Worm (Caenorhabditis elegans): ENCODE data around the gene idpb-3.

Gene idpb-3

ce11 chrII:5105020-5105419 lies 3.4 kb upstream of the idpb-3 start:
- TF ChIP-seq ztf-3 (GFP tag; optimal IDR thresholded peaks at IDR 0.05) (no peak), snpc-4 (GFP tag; optimal IDR thresholded peaks at IDR 0.05) (peak; percentile 80), snpc-4 (tag; optimal IDR thresholded peaks at IDR 0.05) (peak; percentile 26 to 87 (median 74)), lag-1 (GFP tag; IDR thresholded peaks at IDR 0.05) (no peak), K12H6.12 (tag; optimal IDR thresholded peaks at IDR 0.05) (peak; percentile 64), aptf-2 (GFP tag; conservative IDR thresholded peaks at IDR 0.05) (0 out of 2 replicates have a peak, but pooled peaks have one; percentile 56), sdz-38 (tag; optimal IDR thresholded peaks at IDR 0.05) (no peak), ceh-27 (GFP tag; optimal IDR thresholded peaks at IDR 0.05) (peak; percentile 91), F39B2.1 (GFP tag; IDR thresholded peaks at IDR 0.05) (no peak), ceh-79 (tag; optimal IDR thresholded peaks at IDR 0.05) (peak; percentile 70), repo-1 (tag; optimal IDR thresholded peaks at IDR 0.05) (peak; percentile 79), F57C9.4 (tag; optimal IDR thresholded peaks at IDR 0.05) (peak; percentile 82), nhr-179 (tag; optimal IDR thresholded peaks at IDR 0.05) (peak; percentile 75), nhr-90 (tag; optimal IDR thresholded peaks at IDR 0.05) (peak; percentile 97), lin-35 (GFP tag; optimal IDR thresholded peaks at IDR 0.05) (no peak), madf-6 (GFP tag; IDR thresholded peaks at IDR 0.05) (peak; percentile 75), hlh-26 (GFP tag; conservative IDR thresholded peaks at IDR 0.05) (0 out of 2 replicates have a peak, but pooled peaks have one; percentile 20), ceh-40 (GFP tag; IDR thresholded peaks at IDR 0.05) (peak; percentile 93), B0035.1 (tag; optimal IDR thresholded peaks at IDR 0.05) (peak; percentile 27), lsy-27 (tag; optimal IDR thresholded peaks at IDR 0.05; ENCODE audit: borderline replicate concordance, insufficient read depth) (peak; percentile 60), ztf-18 (tag; optimal IDR thresholded peaks at IDR 0.05) (peak; percentile 81), mes-4 (tag; optimal IDR thresholded peaks at IDR 0.05) (peak; percentile 91), C06A6.2 (GFP tag; conservative IDR thresholded peaks at IDR 0.05) (0 out of 2 replicates have a peak, but pooled peaks have one; percentile 56), aptf-3 (GFP tag; IDR thresholded peaks at IDR 0.05) (0 out of 2 replicates have a peak, but pooled peaks have one; percentile 58), F52B5.7 (tag; optimal IDR thresholded peaks at IDR 0.05) (peak; percentile 82), nfyb-1 (GFP tag; IDR thresholded peaks at IDR 0.05) (peak; percentile 93), bed-1 (GFP tag; IDR thresholded peaks at IDR 0.05) (peak; percentile 87; the same call in 1 of the 2 replicates), Y79H2A.3 (GFP tag; conservative IDR thresholded peaks at IDR 0.05) (peak; percentile 67; the same call in 1 of the 2 replicates), madf-3 (GFP tag; IDR thresholded peaks at IDR 0.05) (peak; percentile 81; the same call in 1 of the 2 replicates), Y95B8A.8 (GFP tag; IDR thresholded peaks at IDR 0.05) (no peak), Y53G8AR.9 (GFP tag; conservative IDR thresholded peaks at IDR 0.05) (peak; percentile 61), ztf-6 (GFP tag; IDR thresholded peaks at IDR 0.05) (0 out of 2 replicates have a peak, but pooled peaks have one; percentile 51), ztf-22 (GFP tag; optimal IDR thresholded peaks at IDR 0.05) (no peak), F37B4.10 (GFP tag; IDR thresholded peaks at IDR 0.05) (no peak), nfya-1 (tag; optimal IDR thresholded peaks at IDR 0.05; ENCODE audit: borderline replicate concordance, insufficient read depth) (no peak), mel-28 (tag; optimal IDR thresholded peaks at IDR 0.05; ENCODE audit: borderline replicate concordance) (peak; percentile 29), tbp1 (GFP tag; optimal IDR thresholded peaks at IDR 0.05) (peak; percentile 98), snpc-1.3 (tag; optimal IDR thresholded peaks at IDR 0.05; ENCODE audit: insufficient read depth) (peak; percentile 89), nfya-2 (GFP tag; IDR thresholded peaks at IDR 0.05) (no peak), lsl-1 (GFP tag; optimal IDR thresholded peaks at IDR 0.05) (peak; percentile 57), dpl-1 (GFP tag; optimal IDR thresholded peaks at IDR 0.05) (peak; percentile 1), let-607 (tag; optimal IDR thresholded peaks at IDR 0.05) (peak; percentile 34 to 68), ceh-100 (GFP tag; IDR thresholded peaks at IDR 0.05) (peak; percentile 78), ztf-26 (tag; optimal IDR thresholded peaks at IDR 0.05) (peak; percentile 86), unc-130 (GFP tag; optimal IDR thresholded peaks at IDR 0.05) (peak; percentile 71), tlf-1 (GFP tag; optimal IDR thresholded peaks at IDR 0.05) (peak; percentile 36), sptf-2 (GFP tag; optimal IDR thresholded peaks at IDR 0.05) (peak; percentile 75), dox-1 (GFP tag; IDR thresholded peaks at IDR 0.05) (peak; percentile 90; the same call in 1 of the 2 replicates)
